Fruit fly (Drosophila melanogaster): ENCODE measurements around the gene spz5.

The spz5 gene

dm6 chr3L:2873059-2873458 is 18.9 kb downstream of the spz5 start:
- TF ChIP-seq pad (GFP tag; optimal IDR thresholded peaks at IDR 0.05) = no peak
- peak; percentile 68 for TF ChIP-seq kay (GFP tag; ENCODE audit: borderline replicate concordance)

dm6 chr3L:2871155-2871554 is 20.8 kb downstream of the spz5 start:
- no peak for TF ChIP-seq cic (GFP tag; optimal IDR thresholded peaks at IDR 0.05)
- TF ChIP-seq CG12768 (GFP tag; optimal IDR thresholded peaks at IDR 0.05) = no peak
- no peak for TF ChIP-seq CG7045 (GFP tag; optimal IDR thresholded peaks at IDR 0.05)

- no peak for TF ChIP-seq CG1620 (GFP tag; optimal IDR thresholded peaks at IDR 0.05)
- TF ChIP-seq pad (GFP tag; optimal IDR thresholded peaks at IDR 0.05) = no peak
- no peak for TF ChIP-seq ovo (GFP tag; optimal IDR thresholded peaks at IDR 0.05)
- TF ChIP-seq cnc (optimal IDR thresholded peaks at IDR 0.05) = no peak
- TF ChIP-seq kay (GFP tag; ENCODE audit: borderline replicate concordance) = no peak
- no peak for TF ChIP-seq CG12768 (GFP tag; optimal IDR thresholded peaks at IDR 0.05)
- TF ChIP-seq CG14711 (tag; optimal IDR thresholded peaks at IDR 0.05) = no peak
- no peak for TF ChIP-seq CG7101 (tag; optimal IDR thresholded peaks at IDR 0.05)
- no peak for TF ChIP-seq cic (GFP tag; optimal IDR thresholded peaks at IDR 0.05)
- no peak for TF ChIP-seq Mnt (GFP tag; optimal IDR thresholded peaks at IDR 0.05)
- TF ChIP-seq CG7045 (GFP tag; optimal IDR thresholded peaks at IDR 0.05) = no peak
- no peak for TF ChIP-seq CG5204 (GFP tag; optimal IDR thresholded peaks at IDR 0.05)
- no peak for TF ChIP-seq Hr96 (GFP tag; optimal IDR thresholded peaks at IDR 0.05)
- TF ChIP-seq CG33017 (tag; optimal IDR thresholded peaks at IDR 0.05) = no peak
Measured at dm6 chr3L:2868695-2869444, 23.1 kb downstream of the spz5 start.

dm6 chr3L:2867447-2868203 is 24.3 kb downstream of the spz5 start:
- TF ChIP-seq kay (GFP tag; ENCODE audit: borderline replicate concordance) = no peak
- TF ChIP-seq cnc (optimal IDR thresholded peaks at IDR 0.05) = no peak
- TF ChIP-seq pad (GFP tag; optimal IDR thresholded peaks at IDR 0.05) = no peak
- TF ChIP-seq CG7045 (GFP tag; optimal IDR thresholded peaks at IDR 0.05) = no peak
- no peak for TF ChIP-seq CG1620 (GFP tag; optimal IDR thresholded peaks at IDR 0.05)

- TF ChIP-seq ovo (GFP tag; optimal IDR thresholded peaks at IDR 0.05) = no peak
- no peak for TF ChIP-seq CG33017 (tag; optimal IDR thresholded peaks at IDR 0.05)
- TF ChIP-seq CG11617 (GFP tag; optimal IDR thresholded peaks at IDR 0.05) = no peak
Measured at dm6 chr3L:2866843-2867242, 25.1 kb downstream of the spz5 start.

- TF ChIP-seq pad (GFP tag; optimal IDR thresholded peaks at IDR 0.05) = no peak
- no peak for TF ChIP-seq CG33017 (tag; optimal IDR thresholded peaks at IDR 0.05)
- TF ChIP-seq CG1620 (GFP tag; optimal IDR thresholded peaks at IDR 0.05) = no peak
- no peak for TF ChIP-seq ovo (GFP tag; optimal IDR thresholded peaks at IDR 0.05)
- TF ChIP-seq tj (GFP tag; optimal IDR thresholded peaks at IDR 0.05) = no peak
- no peak for TF ChIP-seq CG14711 (tag; optimal IDR thresholded peaks at IDR 0.05)
- TF ChIP-seq CG12768 (GFP tag; optimal IDR thresholded peaks at IDR 0.05) = no peak
- no peak for TF ChIP-seq Clk (GFP tag; optimal IDR thresholded peaks at IDR 0.05)
- TF ChIP-seq cnc (optimal IDR thresholded peaks at IDR 0.05) = no peak
- TF ChIP-seq CG5204 (GFP tag; optimal IDR thresholded peaks at IDR 0.05) = no peak
- TF ChIP-seq toe (GFP tag; optimal IDR thresholded peaks at IDR 0.05) = no peak
- TF ChIP-seq bab1 (GFP tag; optimal IDR thresholded peaks at IDR 0.05) = no peak
- no peak for TF ChIP-seq CG7101 (tag; optimal IDR thresholded peaks at IDR 0.05)
- no peak for TF ChIP-seq Mnt (GFP tag; optimal IDR thresholded peaks at IDR 0.05)
- TF ChIP-seq cic (GFP tag; optimal IDR thresholded peaks at IDR 0.05) = no peak
- no peak for TF ChIP-seq CG11617 (GFP tag; optimal IDR thresholded peaks at IDR 0.05)
- TF ChIP-seq CG7045 (GFP tag; optimal IDR thresholded peaks at IDR 0.05) = no peak
- no peak for TF ChIP-seq Hr96 (GFP tag; optimal IDR thresholded peaks at IDR 0.05)
Measured at dm6 chr3L:2865564-2865963, 26.4 kb downstream of the spz5 start.

dm6 chr3L:2864450-2864849 is 27.5 kb downstream of the spz5 start:
- TF ChIP-seq bab1 (GFP tag; optimal IDR thresholded peaks at IDR 0.05) = no peak

- no peak for TF ChIP-seq Mnt (GFP tag; optimal IDR thresholded peaks at IDR 0.05)
- no peak for TF ChIP-seq tj (GFP tag; optimal IDR thresholded peaks at IDR 0.05)
- TF ChIP-seq CG1620 (GFP tag; optimal IDR thresholded peaks at IDR 0.05) = no peak
- no peak for TF ChIP-seq Crg-1 (GFP tag; optimal IDR thresholded peaks at IDR 0.05)
- no peak for TF ChIP-seq CG5204 (GFP tag; optimal IDR thresholded peaks at IDR 0.05)
- TF ChIP-seq CG12768 (GFP tag; optimal IDR thresholded peaks at IDR 0.05) = no peak
- no peak for TF ChIP-seq Clk (GFP tag; optimal IDR thresholded peaks at IDR 0.05)
- TF ChIP-seq pad (GFP tag; optimal IDR thresholded peaks at IDR 0.05) = no peak
- no peak for TF ChIP-seq kay (GFP tag; ENCODE audit: borderline replicate concordance)
- no peak for TF ChIP-seq CG33017 (tag; optimal IDR thresholded peaks at IDR 0.05)
- no peak for TF ChIP-seq CG7101 (tag; optimal IDR thresholded peaks at IDR 0.05)
- no peak for TF ChIP-seq bab1 (GFP tag; optimal IDR thresholded peaks at IDR 0.05)
- TF ChIP-seq cnc (optimal IDR thresholded peaks at IDR 0.05) = no peak
- TF ChIP-seq CG7045 (GFP tag; optimal IDR thresholded peaks at IDR 0.05) = no peak
- TF ChIP-seq cic (GFP tag; optimal IDR thresholded peaks at IDR 0.05) = no peak
- TF ChIP-seq toe (GFP tag; optimal IDR thresholded peaks at IDR 0.05) = no peak
- TF ChIP-seq ovo (GFP tag; optimal IDR thresholded peaks at IDR 0.05) = no peak
- no peak for TF ChIP-seq Hr96 (GFP tag; optimal IDR thresholded peaks at IDR 0.05)
- no peak for TF ChIP-seq CG11617 (GFP tag; optimal IDR thresholded peaks at IDR 0.05)
Measured at dm6 chr3L:2861949-2862569, 29.9 kb downstream of the spz5 start.

Data from whole organism, adult.